Fruit fly (Drosophila melanogaster): ENCODE results near the gene PGRP-LD.

Gene PGRP-LD

DNA sequence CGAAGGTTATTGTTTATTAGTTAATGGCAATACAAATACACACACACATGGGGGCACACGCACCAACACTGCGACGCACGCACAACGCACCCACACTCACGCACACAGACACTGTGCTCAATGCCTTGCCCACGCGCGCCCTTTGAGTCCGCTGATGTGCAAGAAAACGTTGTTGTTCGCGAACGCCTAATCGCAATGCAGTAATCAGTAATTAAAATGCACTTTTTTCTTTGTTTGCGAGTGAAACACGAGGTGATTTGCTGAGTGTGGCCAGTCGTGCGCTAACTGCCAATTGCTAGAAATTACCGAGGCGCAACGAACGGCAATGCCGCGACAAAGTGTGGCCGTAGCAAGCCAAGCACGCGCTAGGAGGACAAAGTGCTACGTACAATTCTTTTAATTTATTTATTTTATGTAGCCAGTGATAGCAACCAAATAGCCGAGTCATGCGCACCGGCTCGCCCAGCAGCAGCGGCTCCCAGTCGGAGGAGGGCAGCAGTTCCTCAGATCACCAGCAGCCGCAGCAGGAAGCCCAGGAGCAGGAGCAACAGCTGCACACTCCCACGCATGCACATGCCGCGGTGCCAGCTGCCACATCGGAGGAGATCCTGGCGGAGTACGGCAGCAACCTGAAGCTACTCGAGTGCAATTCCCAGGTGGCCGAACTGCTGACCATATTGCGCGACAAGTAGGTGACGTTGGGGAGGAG, 30.9 kb downstream of the PGRP-LD start, which contains the start of the genes S6k and kri (continued):
- no peak for TF ChIP-seq p53 (GFP tag; optimal IDR thresholded peaks at IDR 0.05)
- no peak for TF ChIP-seq Abd-B (GFP tag; optimal IDR thresholded peaks at IDR 0.05)
- TF ChIP-seq CG9817 (tag; optimal IDR thresholded peaks at IDR 0.05) = no peak
- 0 out of 3 replicates have a peak, but pooled peaks have one; percentile 22 for TF ChIP-seq row (GFP tag; IDR thresholded peaks at IDR 0.05)
- TF ChIP-seq CG10543 (GFP tag; optimal IDR thresholded peaks at IDR 0.05) = peak; percentile 80
- TF ChIP-seq sens-2 (GFP tag; IDR thresholded peaks at IDR 0.05) = no peak
- peak; percentile 7 for TF ChIP-seq NC2α (GFP tag; optimal IDR thresholded peaks at IDR 0.05)
- TF ChIP-seq gce (GFP tag; IDR thresholded peaks at IDR 0.05) = no peak
- TF ChIP-seq gcm (GFP tag; optimal IDR thresholded peaks at IDR 0.05) = peak; percentile 12
- peak; percentile 82 for TF ChIP-seq Deaf1 (tag; optimal IDR thresholded peaks at IDR 0.05)
- no peak for TF ChIP-seq CG10366 (GFP tag; IDR thresholded peaks at IDR 0.05)
- TF ChIP-seq CG6254 (GFP tag; optimal IDR thresholded peaks at IDR 0.05) = no peak
- peak; percentile 40 for TF ChIP-seq Lhr (GFP tag; optimal IDR thresholded peaks at IDR 0.05)
- no peak for TF ChIP-seq CG18262 (tag; optimal IDR thresholded peaks at IDR 0.05)
- TF ChIP-seq ttk (GFP tag; IDR thresholded peaks at IDR 0.05) = no peak
- TF ChIP-seq CG1529 (GFP tag; optimal IDR thresholded peaks at IDR 0.05) = no peak
- TF ChIP-seq Spps (tag; optimal IDR thresholded peaks at IDR 0.05) = no peak
- TF ChIP-seq Pdp1 (GFP tag; optimal IDR thresholded peaks at IDR 0.05) = peak in 1 of 2 experiments; percentile 53
- no peak for TF ChIP-seq CG2889 (GFP tag; IDR thresholded peaks at IDR 0.05)
- no peak for TF ChIP-seq zfh2 (GFP tag; optimal IDR thresholded peaks at IDR 0.05)
- TF ChIP-seq nerfin-2 (GFP tag; IDR thresholded peaks at IDR 0.05; ENCODE audit: partially characterized antibody) = 0 out of 2 replicates have a peak, but pooled peaks have one; percentile 10
- TF ChIP-seq NfI (GFP tag; optimal IDR thresholded peaks at IDR 0.05) = no peak
- TF ChIP-seq Dip3 (GFP tag; optimal IDR thresholded peaks at IDR 0.05) = no peak
- peak; percentile 87 for TF ChIP-seq MBD-R2 (GFP tag; IDR thresholded peaks at IDR 0.05)
- TF ChIP-seq Rfx (GFP tag; IDR thresholded peaks at IDR 0.05) = peak; percentile 31; the same call in 1 of the 2 replicates
- TF ChIP-seq nmo (GFP tag; optimal IDR thresholded peaks at IDR 0.05) = peak; percentile 37
- no peak for TF ChIP-seq Ravus (GFP tag; IDR thresholded peaks at IDR 0.05)
- TF ChIP-seq ewg (GFP tag; optimal IDR thresholded peaks at IDR 0.05) = peak; percentile 76
- TF ChIP-seq CG10267 (tag; optimal IDR thresholded peaks at IDR 0.05) = peak; percentile 47
- peak; percentile 12; the same call in 1 of the 2 replicates for TF ChIP-seq hbn (GFP tag; IDR thresholded peaks at IDR 0.05; ENCODE audit: partially characterized antibody)
- peak; percentile 18 for TF ChIP-seq Dek (tag; optimal IDR thresholded peaks at IDR 0.05)
- no peak for TF ChIP-seq CG14441 (GFP tag; IDR thresholded peaks at IDR 0.05)
- TF ChIP-seq sisA (GFP tag; IDR thresholded peaks at IDR 0.05) = no peak
- TF ChIP-seq CG3995 (GFP tag; optimal IDR thresholded peaks at IDR 0.05) = peak; percentile 44
- TF ChIP-seq her (GFP tag; optimal IDR thresholded peaks at IDR 0.05) = no peak
- no peak for TF ChIP-seq CG10431 (GFP tag; optimal IDR thresholded peaks at IDR 0.05)
- no peak for TF ChIP-seq lov (optimal IDR thresholded peaks at IDR 0.05)
- TF ChIP-seq lov (GFP tag; IDR thresholded peaks at IDR 0.05) = 0 out of 3 replicates have a peak, but pooled peaks have one; percentile 40
- peak; percentile 36 for TF ChIP-seq cwo (GFP tag; optimal IDR thresholded peaks at IDR 0.05)
- no peak for TF ChIP-seq sna (GFP tag; IDR thresholded peaks at IDR 0.05; ENCODE audit: partially characterized antibody)
- TF ChIP-seq br (optimal IDR thresholded peaks at IDR 0.05) = no peak
- TF ChIP-seq CG4328 (GFP tag; optimal IDR thresholded peaks at IDR 0.05) = no peak
- no peak for TF ChIP-seq tx (GFP tag; optimal IDR thresholded peaks at IDR 0.05)
